Fruit fly (Drosophila melanogaster) whole organism, embryonic: ENCODE measurements around the gene Dsor1.

Source experiments
- CG13287 ChIP-seq: fragments of 200-800 bp; sonication (Bioruptor generic); IDR thresholded peaks from 2 replicates; pipeline ENCODE4 v1.3.6; 2022; ENCODE audit warnings: missing biosample characterization, missing genetic modification characterization; ENCODE audit not compliant: partially characterized antibody
- CG14014 ChIP-seq: fragments of 200-800 bp; sonication (Bioruptor generic); IDR thresholded peaks from 2 replicates; pipeline ENCODE4 v1.3.6; 2022; ENCODE audit warnings: missing biosample characterization, missing genetic modification characterization
- CG14441 ChIP-seq: fragments of 200-800 bp; sonication (Bioruptor generic); IDR thresholded peaks from 2 replicates; pipeline ENCODE4 v1.3.6; 2022; ENCODE audit warnings: missing biosample characterization, missing genetic modification characterization
- CG1647 ChIP-seq: fragments of 200-800 bp; sonication (Bioruptor generic); optimal IDR thresholded peaks from 3 replicates; lab custom pipeline; 2016; ENCODE audit warnings: missing biosample characterization, missing genetic modification characterization
- CG17328 ChIP-seq: fragments of 200-800 bp; sonication (Bioruptor generic); IDR thresholded peaks from 2 replicates; pipeline ENCODE4 v1.3.6; 2022; ENCODE audit warnings: missing biosample characterization, missing genetic modification characterization
- CG1792 ChIP-seq: fragments of 200-800 bp; sonication (Bioruptor generic); optimal IDR thresholded peaks from 2 replicates; lab custom pipeline; 2016; ENCODE audit warnings: missing biosample characterization, missing genetic modification characterization
- CG2875 ChIP-seq: fragments of 200-800 bp; sonication (Bioruptor generic); optimal IDR thresholded peaks from 2 replicates; lab custom pipeline; 2017; ENCODE audit warnings: missing biosample characterization, mild to moderate bottlenecking, missing genetic modification characterization, missing genetic modification reagents
- CG31441 ChIP-seq: fragments of 200-800 bp; sonication (Bioruptor generic); IDR thresholded peaks from 2 replicates; pipeline ENCODE4 v1.3.6; 2022; ENCODE audit warnings: missing biosample characterization, missing genetic modification characterization
- CG4328 ChIP-seq: fragments of 200-800 bp; sonication (Bioruptor generic); optimal IDR thresholded peaks from 3 replicates; lab custom pipeline; 2017; ENCODE audit warnings: missing biosample characterization, missing genetic modification reagents, missing genetic modification characterization
- CG4404 ChIP-seq: fragments of 200-800 bp; sonication (Bioruptor generic); IDR thresholded peaks from 2 replicates; pipeline ENCODE4 v1.3.6; 2022; ENCODE audit warnings: missing biosample characterization, missing genetic modification characterization
- CG6272 ChIP-seq: fragments of 200-800 bp; sonication (Bioruptor generic); IDR thresholded peaks from 2 replicates; pipeline ENCODE4 v1.3.6; 2022; ENCODE audit warnings: missing biosample characterization, missing genetic modification characterization
- CG6791 ChIP-seq: fragments of 200-800 bp; sonication (Bioruptor generic); IDR thresholded peaks from 3 replicates; pipeline ENCODE4 v1.3.6; 2022; ENCODE audit warnings: missing biosample characterization, missing genetic modification characterization; ENCODE audit not compliant: partially characterized antibody
- CG7357 ChIP-seq: fragments of 200-800 bp; sonication (Bioruptor generic); IDR thresholded peaks from 3 replicates; pipeline ENCODE4 v1.3.6; 2022; ENCODE audit warnings: missing biosample characterization, missing genetic modification characterization
- CoRest ChIP-seq: fragments of 200-800 bp; sonication (Bioruptor generic); optimal IDR thresholded peaks from 3 replicates; lab custom pipeline; 2018; ENCODE audit warnings: missing biosample characterization, mild to moderate bottlenecking, missing genetic modification characterization, moderate library complexity
- D19B ChIP-seq: fragments of 200-800 bp; sonication (Bioruptor generic); optimal IDR thresholded peaks from 2 replicates; lab custom pipeline; 2017; ENCODE audit warnings: missing biosample characterization, mild to moderate bottlenecking, missing genetic modification characterization
- Doc2 ChIP-seq: fragments of 200-800 bp; sonication (Bioruptor generic); IDR thresholded peaks from 2 replicates; pipeline ENCODE4 v1.3.6; 2022; ENCODE audit warnings: missing biosample characterization, missing genetic modification characterization
- Dref ChIP-seq: fragments of 200-800 bp; sonication (Bioruptor generic); IDR thresholded peaks from 2 replicates; pipeline ENCODE4 v1.3.6; 2022; ENCODE audit warnings: missing biosample characterization, missing genetic modification characterization
- Ets65A ChIP-seq: fragments of 200-800 bp; sonication (Bioruptor generic); peaks from one replicate; lab custom pipeline; 2016; ENCODE audit warnings: missing biosample characterization, missing genetic modification characterization
- Fer1 ChIP-seq: fragments of 200-800 bp; sonication (Bioruptor generic); optimal IDR thresholded peaks from 2 replicates; lab custom pipeline; 2017; ENCODE audit warnings: missing biosample characterization, mild to moderate bottlenecking, missing genetic modification characterization
- H2.0 ChIP-seq: fragments of 200-800 bp; sonication (Bioruptor generic); IDR thresholded peaks from 2 replicates; pipeline ENCODE4 v1.3.6; 2022; ENCODE audit warnings: missing biosample characterization, missing genetic modification characterization
- Hey ChIP-seq: fragments of 200-800 bp; sonication (Bioruptor generic); optimal IDR thresholded peaks from 3 replicates; lab custom pipeline; 2018; ENCODE audit warnings: missing biosample characterization, mild to moderate bottlenecking, missing genetic modification characterization
- Jarid2 ChIP-seq: fragments of 200-800 bp; sonication (Bioruptor generic); optimal IDR thresholded peaks from 3 replicates; lab custom pipeline; 2017; ENCODE audit warnings: mild to moderate bottlenecking, missing biosample characterization, missing genetic modification reagents, missing genetic modification characterization
- MESR4 ChIP-seq: fragments of 200-800 bp; sonication (Bioruptor generic); optimal IDR thresholded peaks from 2 replicates; lab custom pipeline; 2018; ENCODE audit warnings: missing biosample characterization, mild to moderate bottlenecking, missing genetic modification characterization, moderate library complexity
- MTF-1 ChIP-seq: fragments of 200-800 bp; sonication (Bioruptor generic); optimal IDR thresholded peaks from 2 replicates; lab custom pipeline; 2018; ENCODE audit warnings: missing biosample characterization, mild to moderate bottlenecking, missing genetic modification characterization, borderline replicate concordance
- Med ChIP-seq: fragments of 200-800 bp; sonication (Bioruptor generic); peaks from one replicate; lab custom pipeline; 2016; ENCODE audit warnings: missing biosample characterization, missing genetic modification characterization, mild to moderate bottlenecking, inconsistent platforms, moderate library complexity
- Sox102F ChIP-seq: fragments of 200-800 bp; sonication (Bioruptor generic); optimal IDR thresholded peaks from 2 replicates; lab custom pipeline; 2018; ENCODE audit warnings: missing biosample characterization, mild to moderate bottlenecking, missing genetic modification characterization, moderate library complexity
- ato ChIP-seq: fragments of 200-800 bp; sonication (Bioruptor generic); IDR thresholded peaks from 2 replicates; pipeline ENCODE4 v1.3.6; 2022; ENCODE audit warnings: missing biosample characterization, missing genetic modification characterization; ENCODE audit not compliant: partially characterized antibody
- bab2 ChIP-seq: fragments of 200-800 bp; sonication (Bioruptor generic); optimal IDR thresholded peaks from 2 replicates; lab custom pipeline; 2016; ENCODE audit warnings: missing biosample characterization, missing genetic modification characterization
- bcd ChIP-seq: fragments of 200-800 bp; sonication (Bioruptor generic); optimal IDR thresholded peaks from 2 replicates; lab custom pipeline; 2017; ENCODE audit warnings: missing biosample characterization, mild to moderate bottlenecking, missing genetic modification characterization
- br ChIP-seq: fragments of >200 bp; optimal IDR thresholded peaks from 2 replicates; lab custom pipeline; 2017
- bsh ChIP-seq, 2 experiments: fragments of 200-800 bp; sonication (Bioruptor generic); optimal IDR thresholded peaks; 2 replicates each; lab custom pipeline; 2017 to 2018; ENCODE audit warnings: mild to moderate bottlenecking in 2 of 2, missing biosample characterization in 2 of 2, missing genetic modification characterization in 2 of 2, moderate library complexity in 1 of 2
- cato ChIP-seq: fragments of 200-800 bp; sonication (Bioruptor generic); optimal IDR thresholded peaks from 2 replicates; lab custom pipeline; 2016; ENCODE audit warnings: missing biosample characterization, missing genetic modification characterization, borderline replicate concordance
- chif ChIP-seq, 2 experiments: fragments of 200-800 bp; sonication (Bioruptor generic); optimal IDR thresholded peaks; 3 replicates each; lab custom pipeline; 2016; ENCODE audit warnings: missing biosample characterization in 2 of 2, missing genetic modification characterization in 2 of 2
- disco-r ChIP-seq: fragments of 200-800 bp; sonication (Bioruptor generic); optimal IDR thresholded peaks from 2 replicates; lab custom pipeline; 2016; ENCODE audit warnings: missing biosample characterization, missing genetic modification characterization
- esg ChIP-seq: fragments of 200-800 bp; sonication (Bioruptor generic); conservative IDR thresholded peaks from 2 replicates; pipeline ENCODE4 v1.3.6; 2022; ENCODE audit warnings: missing biosample characterization, missing genetic modification characterization
- fd102C ChIP-seq: fragments of 200-800 bp; sonication (Bioruptor generic); optimal IDR thresholded peaks from 2 replicates; lab custom pipeline; 2018; ENCODE audit warnings: missing biosample characterization, mild to moderate bottlenecking, missing genetic modification characterization, moderate library complexity
- fu2 ChIP-seq: fragments of 200-800 bp; sonication (Bioruptor generic); optimal IDR thresholded peaks from 2 replicates; lab custom pipeline; 2016; ENCODE audit warnings: missing biosample characterization, missing genetic modification characterization
- gce ChIP-seq: fragments of 200-800 bp; sonication (Bioruptor generic); IDR thresholded peaks from 3 replicates; pipeline ENCODE4 v1.3.6; 2022; ENCODE audit warnings: missing biosample characterization, missing genetic modification characterization
- kni ChIP-seq: fragments of 200-800 bp; sonication (Bioruptor generic); optimal IDR thresholded peaks from 3 replicates; lab custom pipeline; 2017; ENCODE audit warnings: mild to moderate bottlenecking, missing biosample characterization, missing genetic modification reagents, missing genetic modification characterization
- lbe ChIP-seq: fragments of 200-800 bp; sonication (Bioruptor generic); optimal IDR thresholded peaks from 2 replicates; lab custom pipeline; 2016; ENCODE audit warnings: missing biosample characterization, mild to moderate bottlenecking, missing genetic modification characterization
- luna ChIP-seq: fragments of 200-800 bp; sonication (Bioruptor generic); optimal IDR thresholded peaks from 2 replicates; lab custom pipeline; 2016; ENCODE audit warnings: missing biosample characterization, missing genetic modification characterization
- nerfin-2 ChIP-seq: fragments of 200-800 bp; sonication (Bioruptor generic); IDR thresholded peaks from 2 replicates; pipeline ENCODE4 v1.3.6; 2022; ENCODE audit warnings: missing biosample characterization, missing genetic modification characterization; ENCODE audit not compliant: partially characterized antibody
- odd ChIP-seq: fragments of 200-800 bp; sonication (Bioruptor generic); optimal IDR thresholded peaks from 2 replicates; lab custom pipeline; 2017; ENCODE audit warnings: missing biosample characterization, mild to moderate bottlenecking, missing genetic modification characterization
- sens-2 ChIP-seq: fragments of 200-800 bp; sonication (Bioruptor generic); IDR thresholded peaks from 2 replicates; pipeline ENCODE4 v1.3.6; 2022; ENCODE audit warnings: missing biosample characterization, missing genetic modification characterization
- sob ChIP-seq: fragments of 200-800 bp; sonication (Bioruptor generic); IDR thresholded peaks from 2 replicates; pipeline ENCODE4 v1.3.6; 2022; ENCODE audit warnings: missing biosample characterization, missing genetic modification characterization
- sr ChIP-seq: fragments of 200-800 bp; sonication (Bioruptor generic); IDR thresholded peaks from 3 replicates; pipeline ENCODE4 v1.3.6; 2022; ENCODE audit warnings: missing biosample characterization, missing genetic modification characterization
- sug ChIP-seq: fragments of 200-800 bp; optimal IDR thresholded peaks from 2 replicates; lab custom pipeline; 2019; ENCODE audit warnings: missing biosample characterization, mild to moderate bottlenecking, missing genetic modification characterization, moderate library complexity
- usp ChIP-seq: fragments of >200 bp; optimal IDR thresholded peaks from 2 replicates; lab custom pipeline; 2017; ENCODE audit warnings: missing biosample characterization, missing genetic modification characterization
- vnd ChIP-seq: fragments of 200-800 bp; sonication (Bioruptor generic); IDR thresholded peaks from 3 replicates; pipeline ENCODE4 v1.3.6; 2022; ENCODE audit warnings: missing biosample characterization, missing genetic modification characterization; ENCODE audit not compliant: partially characterized antibody
- wor ChIP-seq: fragments of 200-800 bp; sonication (Bioruptor generic); IDR thresholded peaks from 2 replicates; pipeline ENCODE4 v1.3.6; 2022; ENCODE audit warnings: missing biosample characterization, missing genetic modification characterization

Gene Dsor1

DNA sequence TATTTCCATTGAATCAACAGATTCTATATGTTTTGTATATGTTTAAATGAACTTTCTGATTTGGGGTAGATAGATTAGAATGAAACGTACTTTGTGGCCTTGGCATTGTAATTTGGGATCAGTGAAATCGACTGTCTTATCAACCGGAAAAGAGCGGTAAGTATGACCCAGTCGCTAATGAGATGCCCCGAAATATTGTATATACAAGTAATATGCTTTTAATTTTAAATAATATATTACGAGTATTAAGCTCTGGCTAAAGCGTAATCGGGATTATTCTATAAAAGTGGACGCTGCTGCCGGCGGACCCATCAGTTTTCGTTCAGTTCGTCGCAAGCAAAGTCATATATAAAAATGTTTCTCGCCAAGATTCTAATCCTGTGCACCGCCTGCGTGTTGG, 30.6 kb upstream of the Dsor1 start, which contains the start of gene CG15369 (continued):
- no peak for TF ChIP-seq vnd (GFP tag; lab: Robert Waterston, UW)

DNA sequence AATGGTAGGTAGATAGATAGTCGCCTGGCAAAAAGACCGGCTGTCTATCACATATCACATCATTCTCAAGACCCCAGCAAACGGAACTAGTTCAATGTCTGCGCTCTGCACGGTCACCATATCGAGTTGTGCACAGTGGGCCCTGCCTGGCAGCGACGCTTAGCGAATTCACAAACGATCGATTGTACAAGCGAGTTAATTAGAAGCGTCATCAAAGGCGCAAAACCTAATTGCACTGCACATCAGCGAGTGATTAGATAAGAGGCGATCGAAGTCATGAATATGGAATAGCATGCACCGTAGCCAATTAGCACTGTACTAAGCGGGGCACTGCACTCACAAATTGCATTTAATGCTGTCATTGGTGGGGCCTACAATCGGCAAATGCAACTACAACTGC, 26.7 kb upstream of the Dsor1 start:
- no peak for TF ChIP-seq fu2
- TF ChIP-seq nerfin-2 (GFP tag; lab: Robert Waterston, UW), result no peak
- no peak for TF ChIP-seq lbe
- TF ChIP-seq Ets65A (GFP tag; lab: Kevin White, UChicago), result peak; percentile 85
- TF ChIP-seq esg (GFP tag; lab: Robert Waterston, UW), result no peak
- TF ChIP-seq bcd (GFP tag; lab: Kevin White, UChicago), result no peak
- TF ChIP-seq Fer1 (GFP tag; lab: Kevin White, UChicago), result no peak
- TF ChIP-seq CG1647 (GFP tag; lab: Kevin White, UChicago), result no peak
- no peak for TF ChIP-seq sob (GFP tag; lab: Robert Waterston, UW)
- TF ChIP-seq wor, result 0 out of 2 replicates have a peak, but pooled peaks have one; percentile 24
- TF ChIP-seq CG4328 (GFP tag; lab: Kevin White, UChicago), result no peak
- no peak for TF ChIP-seq MTF-1 (GFP tag; lab: Kevin White, UChicago)
- 0 out of 2 replicates have a peak, but pooled peaks have one; percentile 27 for TF ChIP-seq CG6272 (GFP tag; lab: Robert Waterston, UW)
- no peak for TF ChIP-seq CG17328 (GFP tag; lab: Robert Waterston, UW)
- no peak for TF ChIP-seq CG14014 (GFP tag; lab: Robert Waterston, UW)
- TF ChIP-seq odd (GFP tag; lab: Kevin White, UChicago), result no peak
- TF ChIP-seq gce (GFP tag; lab: Robert Waterston, UW), result no peak
- peak; percentile 45 for TF ChIP-seq Sox102F (GFP tag; lab: Kevin White, UChicago)
- no peak for TF ChIP-seq usp (GFP tag; lab: Kevin White, UChicago)
- no peak for TF ChIP-seq H2.0 (GFP tag; lab: Robert Waterston, UW)
- no peak for TF ChIP-seq CG1792 (GFP tag; lab: Kevin White, UChicago)
- TF ChIP-seq chif (GFP tag; optimal IDR thresholded peaks at IDR 0.05; lab: Kevin White, UChicago), result peak in 1 of 2 experiments; percentile 17
- no peak for TF ChIP-seq D19B (GFP tag; lab: Kevin White, UChicago)
- peak in 1 of 2 experiments; percentile 52 for TF ChIP-seq bsh (GFP tag; optimal IDR thresholded peaks at IDR 0.05; lab: Kevin White, UChicago)
- no peak for TF ChIP-seq sr (GFP tag; lab: Robert Waterston, UW)
- TF ChIP-seq sug (tag; lab: Kevin White, UChicago), result no peak
- no peak for TF ChIP-seq CoRest
- peak; percentile 34; the same call in 1 of the 3 replicates for TF ChIP-seq CG7357
- TF ChIP-seq CG2875 (GFP tag; lab: Kevin White, UChicago), result no peak
- TF ChIP-seq Doc2 (GFP tag; lab: Robert Waterston, UW), result no peak
- no peak for TF ChIP-seq Dref (GFP tag; lab: Robert Waterston, UW)
- TF ChIP-seq luna (GFP tag; lab: Kevin White, UChicago), result no peak
- no peak for TF ChIP-seq br (lab: Kevin White, UChicago)
- peak; percentile 16; the same call in 1 of the 2 replicates for TF ChIP-seq CG31441 (GFP tag; lab: Robert Waterston, UW)
- TF ChIP-seq fd102C (GFP tag; lab: Kevin White, UChicago), result no peak
- no peak for TF ChIP-seq sens-2 (GFP tag; lab: Robert Waterston, UW)
- TF ChIP-seq Med (GFP tag; lab: Kevin White, UChicago), result peak; percentile 81
- no peak for TF ChIP-seq MESR4 (GFP tag; lab: Kevin White, UChicago)
- TF ChIP-seq Hey (tag; lab: Kevin White, UChicago), result no peak
- no peak for TF ChIP-seq CG13287
- TF ChIP-seq kni (GFP tag; lab: Kevin White, UChicago), result no peak
- TF ChIP-seq disco-r (GFP tag; lab: Kevin White, UChicago), result no peak
- TF ChIP-seq ato (GFP tag; lab: Robert Waterston, UW), result no peak
- no peak for TF ChIP-seq Jarid2 (GFP tag; lab: Kevin White, UChicago)
- TF ChIP-seq CG14441, result no peak
- TF ChIP-seq bab2, result peak; percentile 13
- TF ChIP-seq CG4404, result peak; percentile 42; the same call in 1 of the 2 replicates
- TF ChIP-seq CG6791 (GFP tag; lab: Robert Waterston, UW), result no peak
- no peak for TF ChIP-seq cato (GFP tag; lab: Kevin White, UChicago)
